Worm (Caenorhabditis elegans) whole organism, L4 larva: ENCODE results near the gene rga-3.

Experiments used
- ama-1 ChIP-seq: fragments of 150-350 bp; optimal IDR thresholded peaks from 2 replicates; lab custom pipeline; 2014; ENCODE audit warnings: inconsistent platforms, mixed read lengths
- ces-1 ChIP-seq: fragments of 150-350 bp; sonication (generic microtip); optimal IDR thresholded peaks from 4 replicates; lab custom pipeline; 2014; ENCODE audit warnings: missing biosample characterization, missing genetic modification reagents, missing genetic modification characterization
- daf-16 ChIP-seq, 3 experiments: sonication (generic microtip); optimal IDR thresholded peaks; 2 replicates each; lab custom pipeline; 2016 to 2017; ENCODE audit warnings: missing genetic modification characterization in 3 of 3, missing genetic modification reagents in 3 of 3, mild to moderate bottlenecking in 2 of 3, missing compliant biosample characterization in 2 of 3, missing biosample characterization in 1 of 3, moderate library complexity in 1 of 3
- lin-39 ChIP-seq: fragments of 150-350 bp; optimal IDR thresholded peaks from 2 replicates; lab custom pipeline; 2014; ENCODE audit warnings: missing biosample characterization, missing genetic modification reagents, missing genetic modification characterization
- mxl-2 ChIP-seq: fragments of 200-800 bp; sonication (Bioruptor generic); conservative IDR thresholded peaks from 2 replicates; pipeline ENCODE4 v1.3.6; 2022; ENCODE audit warnings: missing genetic modification reagents, missing genetic modification characterization, missing compliant biosample characterization

ce11 chrV:5668968-5669367, 48.7 kb upstream of the rga-3 start:
- TF ChIP-seq mxl-2 (GFP tag; lab: Robert Waterston, UW): no peak
- TF ChIP-seq lin-39 (tag; lab: Kevin White, UChicago): no peak
- no peak for TF ChIP-seq daf-16 (GFP tag; optimal IDR thresholded peaks at IDR 0.05; lab: Kevin White, UChicago)
- TF ChIP-seq daf-16 (tag; optimal IDR thresholded peaks at IDR 0.05; lab: Kevin White, UChicago): no peak
- no peak for TF ChIP-seq ces-1
- TF ChIP-seq ama-1 (lab: Kevin White, UChicago): no peak
